Worm (Caenorhabditis elegans) whole organism, L4 larva: ENCODE results near the gene pcn-1.
A peak's percentile ranks its signal among the peaks of the same experiment; 100 is the strongest.

Experiments
- F10B5.3 ChIP-seq: sonication (generic microtip); optimal IDR thresholded peaks from 2 replicates; lab custom pipeline; 2016; ENCODE audit warnings: mild to moderate bottlenecking, missing genetic modification characterization, missing compliant biosample characterization
- F37D6.2 ChIP-seq: sonication (generic microtip); optimal IDR thresholded peaks from 2 replicates; lab custom pipeline; 2016; ENCODE audit warnings: mild to moderate bottlenecking, missing genetic modification characterization, missing compliant biosample characterization
- F49E8.2 ChIP-seq: sonication (generic microtip); optimal IDR thresholded peaks from 2 replicates; lab custom pipeline; 2016; ENCODE audit warnings: missing compliant biosample characterization, mild to moderate bottlenecking, missing genetic modification characterization, borderline replicate concordance
- T26A8.4 ChIP-seq: fragments of 200-800 bp; sonication (Bioruptor generic); IDR thresholded peaks from 2 replicates; pipeline ENCODE4 v1.3.6; 2022; ENCODE audit warnings: missing genetic modification characterization, missing compliant biosample characterization
- ceh-20 ChIP-seq: fragments of 200-800 bp; sonication (Bioruptor generic); IDR thresholded peaks from 2 replicates; pipeline ENCODE4 v1.3.6; 2022; ENCODE audit warnings: missing genetic modification reagents, missing genetic modification characterization, missing compliant biosample characterization
- ceh-28 ChIP-seq: fragments of 150-350 bp; optimal IDR thresholded peaks from 2 replicates; lab custom pipeline; 2014; ENCODE audit warnings: missing biosample characterization, missing genetic modification reagents, missing genetic modification characterization
- cey-2 ChIP-seq: sonication (generic microtip); optimal IDR thresholded peaks from 3 replicates; lab custom pipeline; 2017; ENCODE audit warnings: missing genetic modification characterization, mild to moderate bottlenecking, missing compliant biosample characterization, antibody characterized with exemption, borderline replicate concordance; ENCODE audit not compliant: insufficient read depth
- daf-16 ChIP-seq, 3 experiments: sonication (generic microtip); optimal IDR thresholded peaks; 2 replicates each; lab custom pipeline; 2016 to 2017; ENCODE audit warnings: missing genetic modification characterization in 3 of 3, missing genetic modification reagents in 3 of 3, mild to moderate bottlenecking in 2 of 3, missing compliant biosample characterization in 2 of 3, missing biosample characterization in 1 of 3, moderate library complexity in 1 of 3
- daf-8 ChIP-seq: fragments of 200-800 bp; sonication (Bioruptor generic); IDR thresholded peaks from 2 replicates; pipeline ENCODE4 v1.3.6; 2022; ENCODE audit warnings: missing genetic modification characterization, missing compliant biosample characterization
- dmd-6 ChIP-seq: fragments of 200-800 bp; sonication (Bioruptor generic); IDR thresholded peaks from 2 replicates; pipeline ENCODE4 v1.3.6; 2022; ENCODE audit warnings: missing genetic modification reagents, missing genetic modification characterization, missing compliant biosample characterization
- dmd-9 ChIP-seq: fragments of 200-800 bp; sonication (Bioruptor generic); IDR thresholded peaks from 2 replicates; pipeline ENCODE4 v1.3.6; 2022; ENCODE audit warnings: missing genetic modification reagents, missing genetic modification characterization, missing compliant biosample characterization
- dpl-1 ChIP-seq: fragments of 150-350 bp; optimal IDR thresholded peaks from 2 replicates; lab custom pipeline; 2014; ENCODE audit warnings: missing biosample characterization, missing genetic modification reagents, missing genetic modification characterization
- dve-1 ChIP-seq: sonication (generic microtip); optimal IDR thresholded peaks from 2 replicates; lab custom pipeline; 2017; ENCODE audit warnings: antibody characterized with exemption, mild to moderate bottlenecking, missing genetic modification characterization, missing compliant biosample characterization; ENCODE audit not compliant: insufficient read depth
- hif-1 ChIP-seq, 2 experiments: sonication (generic microtip); optimal IDR thresholded peaks; 2 replicates each; lab custom pipeline; 2016 to 2017; ENCODE audit warnings: missing compliant biosample characterization in 2 of 2, missing genetic modification characterization in 2 of 2, missing genetic modification reagents in 2 of 2, missing genotype in 2 of 2, mild to moderate bottlenecking in 1 of 2
- hlh-11 ChIP-seq: fragments of 200-800 bp; sonication (Bioruptor generic); optimal IDR thresholded peaks from 2 replicates; lab custom pipeline; 2018; ENCODE audit warnings: mild to moderate bottlenecking, missing genetic modification characterization, missing compliant biosample characterization
- hlh-30 ChIP-seq: sonication (generic microtip); optimal IDR thresholded peaks from 2 replicates; lab custom pipeline; 2017; ENCODE audit warnings: antibody characterized with exemption, mild to moderate bottlenecking, missing genetic modification characterization, missing compliant biosample characterization; ENCODE audit not compliant: insufficient read depth
- hmg-1.1 ChIP-seq: fragments of 200-800 bp; sonication (Bioruptor generic); IDR thresholded peaks from 2 replicates; pipeline ENCODE4 v1.3.6; 2022; ENCODE audit warnings: missing genetic modification reagents, missing genetic modification characterization, missing compliant biosample characterization
- jun-1 ChIP-seq: fragments of 150-350 bp; optimal IDR thresholded peaks from 2 replicates; lab custom pipeline; 2014; ENCODE audit warnings: missing biosample characterization, missing genetic modification reagents, missing genetic modification characterization
- lin-15B ChIP-seq: fragments of 150-350 bp; sonication (generic microtip); optimal IDR thresholded peaks from 3 replicates; lab custom pipeline; 2014; ENCODE audit warnings: missing biosample characterization, missing genetic modification characterization
- lin-29 ChIP-seq: fragments of 200-800 bp; sonication (Bioruptor generic); IDR thresholded peaks from 2 replicates; pipeline ENCODE4 v1.3.6; 2022; ENCODE audit warnings: missing genetic modification reagents, missing genetic modification characterization, missing compliant biosample characterization
- lin-38 ChIP-seq: fragments of 200-800 bp; sonication (Bioruptor generic); IDR thresholded peaks from 2 replicates; pipeline ENCODE4 v1.3.6; 2022; ENCODE audit warnings: missing genetic modification reagents, missing genetic modification characterization, missing compliant biosample characterization
- lin-39 ChIP-seq: fragments of 150-350 bp; optimal IDR thresholded peaks from 2 replicates; lab custom pipeline; 2014; ENCODE audit warnings: missing biosample characterization, missing genetic modification reagents, missing genetic modification characterization
- lsy-2 ChIP-seq, 2 experiments: fragments of 150-350 bp in 1 of 2; sonication (generic microtip) in 1 of 2; optimal IDR thresholded peaks; 2 replicates each; lab custom pipeline; 2014 to 2017; ENCODE audit warnings: missing biosample characterization in 2 of 2, missing genetic modification characterization in 2 of 2
- madf-9 ChIP-seq: fragments of 200-800 bp; sonication (Bioruptor generic); conservative IDR thresholded peaks from 2 replicates; pipeline ENCODE4 v1.3.6; 2022; ENCODE audit warnings: missing genetic modification reagents, missing genetic modification characterization, missing compliant biosample characterization
- mdl-1 ChIP-seq, 2 experiments: fragments of 150-350 bp in 1 of 2; sonication (generic microtip) in 1 of 2; optimal IDR thresholded peaks; 2 replicates each; lab custom pipeline; 2014 to 2017; ENCODE audit warnings: missing biosample characterization in 2 of 2, missing genetic modification characterization in 2 of 2
- mes-2 ChIP-seq: sonication (generic microtip); optimal IDR thresholded peaks from 2 replicates; lab custom pipeline; 2016; ENCODE audit warnings: missing genotype, mild to moderate bottlenecking, missing genetic modification characterization, missing compliant biosample characterization; ENCODE audit not compliant: poor library complexity, severe bottlenecking
- nhr-102 ChIP-seq: sonication (generic microtip); optimal IDR thresholded peaks from 2 replicates; lab custom pipeline; 2016; ENCODE audit warnings: mild to moderate bottlenecking, missing genetic modification characterization, moderate library complexity, missing compliant biosample characterization
- nhr-28 ChIP-seq: fragments of 150-350 bp; optimal IDR thresholded peaks from 2 replicates; lab custom pipeline; 2014; ENCODE audit warnings: missing biosample characterization, missing genetic modification characterization
- nhr-6 ChIP-seq: fragments of 150-350 bp; optimal IDR thresholded peaks from 2 replicates; lab custom pipeline; 2014; ENCODE audit warnings: missing biosample characterization, missing genetic modification characterization
- nhr-77 ChIP-seq: fragments of 150-350 bp; optimal IDR thresholded peaks from 2 replicates; lab custom pipeline; 2014; ENCODE audit warnings: missing biosample characterization, missing genetic modification characterization
- pha-4 ChIP-seq, 2 experiments: fragments of 150-350 bp in 1 of 2; fragments of 200-800 bp in 1 of 2; sonication (Bioruptor generic) in 1 of 2; IDR thresholded peaks in 1 of 2; optimal IDR thresholded peaks in 1 of 2; 2 replicates each; pipeline versions ENCODE4 v1.3.6 to Lab custom; 2014 to 2022; ENCODE audit warnings: missing genetic modification characterization in 2 of 2, missing genetic modification reagents in 2 of 2, missing biosample characterization in 1 of 2, missing compliant biosample characterization in 1 of 2
- set-16 ChIP-seq: fragments of 200-800 bp; sonication (Bioruptor generic); IDR thresholded peaks from 2 replicates; pipeline ENCODE4 v1.3.6; 2022; ENCODE audit warnings: missing genetic modification reagents, missing genetic modification characterization, missing compliant biosample characterization
- spr-1 ChIP-seq: sonication (generic microtip); optimal IDR thresholded peaks from 2 replicates; lab custom pipeline; 2016; ENCODE audit warnings: mild to moderate bottlenecking, missing genetic modification characterization, missing compliant biosample characterization
- tag-97 ChIP-seq: fragments of 200-800 bp; sonication (Bioruptor generic); IDR thresholded peaks from 2 replicates; pipeline ENCODE4 v1.3.6; 2022; ENCODE audit warnings: missing genetic modification characterization, missing compliant biosample characterization
- vab-7 ChIP-seq: fragments of 200-800 bp; sonication (Bioruptor generic); IDR thresholded peaks from 2 replicates; pipeline ENCODE4 v1.3.6; 2022; ENCODE audit warnings: missing genetic modification reagents, missing genetic modification characterization, missing compliant biosample characterization
- zag-1 ChIP-seq: fragments of 150-350 bp; optimal IDR thresholded peaks from 2 replicates; lab custom pipeline; 2014; ENCODE audit warnings: missing biosample characterization, missing genetic modification characterization
- zfp-2 ChIP-seq: sonication (generic microtip); optimal IDR thresholded peaks from 2 replicates; lab custom pipeline; 2016; ENCODE audit warnings: mild to moderate bottlenecking, missing genetic modification characterization, missing compliant biosample characterization
- zfp-3 ChIP-seq: fragments of 200-800 bp; sonication (Bioruptor generic); conservative IDR thresholded peaks from 2 replicates; pipeline ENCODE4 v1.3.6; 2022; ENCODE audit warnings: missing genetic modification reagents, missing genetic modification characterization, missing compliant biosample characterization

pcn-1 gene

ce11 chrIV:4093087-4093486, 43.8 kb upstream of the pcn-1 start (continued):
- TF ChIP-seq nhr-102 (tag; lab: Kevin White, UChicago): peak; percentile 33
- TF ChIP-seq zfp-3 (GFP tag; lab: Robert Waterston, UW): no peak
- TF ChIP-seq F49E8.2 (tag; lab: Kevin White, UChicago): no peak
- TF ChIP-seq dmd-9: no peak
- TF ChIP-seq mes-2 (tag; lab: Kevin White, UChicago): peak; percentile 72
- TF ChIP-seq daf-8 (GFP tag; lab: Robert Waterston, UW): no peak
- TF ChIP-seq zag-1 (tag; lab: Kevin White, UChicago): no peak
- peak; percentile 53; the same call in 1 of the 2 replicates for TF ChIP-seq T26A8.4 (GFP tag; lab: Robert Waterston, UW)
- TF ChIP-seq nhr-6: peak; percentile 18
- TF ChIP-seq hlh-30 (tag; lab: Kevin White, UChicago): peak; percentile 64
- peak; percentile 62 for TF ChIP-seq ceh-28 (tag; lab: Kevin White, UChicago)
- peak in 1 of 2 experiments; percentile 59 for TF ChIP-seq mdl-1 (tag; optimal IDR thresholded peaks at IDR 0.05; lab: Kevin White, UChicago)
- peak; percentile 92 for TF ChIP-seq hmg-1.1 (GFP tag; lab: Robert Waterston, UW)
- peak; percentile 56 for TF ChIP-seq nhr-28 (tag; lab: Kevin White, UChicago)
- 0 out of 2 replicates have a peak, but pooled peaks have one; percentile 14 for TF ChIP-seq madf-9 (GFP tag; lab: Robert Waterston, UW)
- TF ChIP-seq hif-1 (tag; optimal IDR thresholded peaks at IDR 0.05; lab: Kevin White, UChicago): peak in 1 of 2 experiments; percentile 47
- TF ChIP-seq lsy-2 (tag; optimal IDR thresholded peaks at IDR 0.05; lab: Kevin White, UChicago): peak in 1 of 2 experiments; percentile 69
- peak; percentile 3 for TF ChIP-seq zfp-2 (tag; lab: Kevin White, UChicago)
- no peak for TF ChIP-seq lin-39 (tag; lab: Kevin White, UChicago)
- TF ChIP-seq dmd-6 (GFP tag; lab: Robert Waterston, UW): peak; percentile 75
- peak; percentile 12 for TF ChIP-seq nhr-77 (tag; lab: Kevin White, UChicago)
- no peak for TF ChIP-seq cey-2 (tag; lab: Kevin White, UChicago)
- TF ChIP-seq lin-38: peak; percentile 55
- TF ChIP-seq lin-15B (tag; lab: Kevin White, UChicago): no peak
- TF ChIP-seq pha-4 (GFP tag; IDR thresholded peaks at IDR 0.05; lab: Robert Waterston, UW): peak; percentile 72
- TF ChIP-seq pha-4 (tag; optimal IDR thresholded peaks at IDR 0.05; lab: Kevin White, UChicago): no peak
- peak; percentile 5 for TF ChIP-seq spr-1 (tag; lab: Kevin White, UChicago)
- TF ChIP-seq F37D6.2 (tag; lab: Kevin White, UChicago): peak; percentile 53
- peak; percentile 63; the same call in 1 of the 2 replicates for TF ChIP-seq ceh-20 (GFP tag; lab: Robert Waterston, UW)
- TF ChIP-seq vab-7 (GFP tag; lab: Robert Waterston, UW): no peak
- TF ChIP-seq dve-1: peak; percentile 89
- peak in 1 of 2 experiments; percentile 28 for TF ChIP-seq daf-16 (GFP tag; optimal IDR thresholded peaks at IDR 0.05; lab: Kevin White, UChicago)
- TF ChIP-seq daf-16 (tag; optimal IDR thresholded peaks at IDR 0.05; lab: Kevin White, UChicago): peak; percentile 54
- peak; percentile 52 for TF ChIP-seq dpl-1 (GFP tag; lab: Kevin White, UChicago)
- peak; percentile 90 for TF ChIP-seq hlh-11 (tag; lab: Kevin White, UChicago)
- peak; percentile 63; the same call in 1 of the 2 replicates for TF ChIP-seq set-16 (GFP tag; lab: Robert Waterston, UW)
- no peak for TF ChIP-seq lin-29 (GFP tag; lab: Robert Waterston, UW)
- TF ChIP-seq jun-1 (tag; lab: Kevin White, UChicago): no peak
- no peak for TF ChIP-seq F10B5.3
- TF ChIP-seq tag-97 (GFP tag; lab: Robert Waterston, UW): no peak
